Fruit fly (Drosophila melanogaster) whole organism, embryonic: ENCODE data around the gene CG8460.

Source experiments
- Antp ChIP-seq: fragments of 200-800 bp; sonication (Bioruptor generic); optimal IDR thresholded peaks from 3 replicates; lab custom pipeline; 2016; ENCODE audit warnings: missing biosample characterization, missing genetic modification characterization
- Atf3 ChIP-seq: fragments of 200-800 bp; sonication (Bioruptor generic); optimal IDR thresholded peaks from 3 replicates; lab custom pipeline; 2016; ENCODE audit warnings: missing biosample characterization, missing genetic modification characterization
- CG10274 ChIP-seq: fragments of 200-800 bp; sonication (Bioruptor generic); optimal IDR thresholded peaks from 3 replicates; lab custom pipeline; 2017; ENCODE audit warnings: missing biosample characterization, mild to moderate bottlenecking, missing genetic modification characterization
- CG10321 ChIP-seq: fragments of 200-800 bp; sonication (Bioruptor generic); IDR thresholded peaks from 2 replicates; pipeline ENCODE4 v1.3.6; 2022; ENCODE audit warnings: missing biosample characterization, missing genetic modification characterization
- CG10462 ChIP-seq: fragments of 200-800 bp; sonication (Bioruptor generic); optimal IDR thresholded peaks from 2 replicates; lab custom pipeline; 2016; ENCODE audit warnings: missing biosample characterization, missing genetic modification characterization
- CG11247 ChIP-seq: fragments of 200-800 bp; sonication (Bioruptor generic); IDR thresholded peaks from 2 replicates; pipeline ENCODE4 v1.3.6; 2022; ENCODE audit warnings: missing biosample characterization, missing genetic modification characterization
- CG11504 ChIP-seq: fragments of 200-800 bp; sonication (Bioruptor generic); optimal IDR thresholded peaks from 3 replicates; lab custom pipeline; 2019; ENCODE audit warnings: missing biosample characterization, mild to moderate bottlenecking, missing genetic modification characterization, moderate library complexity
- CG12104 ChIP-seq: fragments of 200-800 bp; sonication (Bioruptor generic); optimal IDR thresholded peaks from 3 replicates; lab custom pipeline; 2016; ENCODE audit warnings: missing biosample characterization, missing genetic modification characterization
- CG12236 ChIP-seq: fragments of 200-800 bp; sonication (Bioruptor generic); optimal IDR thresholded peaks from 2 replicates; lab custom pipeline; 2016; ENCODE audit warnings: missing biosample characterization, missing genetic modification characterization
- CG12744 ChIP-seq: fragments of 200-800 bp; sonication (Bioruptor generic); optimal IDR thresholded peaks from 2 replicates; lab custom pipeline; 2016; ENCODE audit warnings: missing biosample characterization, missing genetic modification characterization
- CG13123 ChIP-seq: fragments of 200-800 bp; sonication (Bioruptor generic); optimal IDR thresholded peaks from 2 replicates; lab custom pipeline; 2016; ENCODE audit warnings: missing biosample characterization, missing genetic modification characterization
- CG13424 ChIP-seq: fragments of 200-800 bp; sonication (Bioruptor generic); optimal IDR thresholded peaks from 2 replicates; lab custom pipeline; 2019; ENCODE audit warnings: missing biosample characterization, mild to moderate bottlenecking, missing genetic modification characterization, moderate library complexity
- CG13624 ChIP-seq: fragments of 200-800 bp; sonication (Bioruptor generic); optimal IDR thresholded peaks from 2 replicates; lab custom pipeline; 2016; ENCODE audit warnings: missing biosample characterization, missing genetic modification characterization
- CG14014 ChIP-seq: fragments of 200-800 bp; sonication (Bioruptor generic); IDR thresholded peaks from 2 replicates; pipeline ENCODE4 v1.3.6; 2022; ENCODE audit warnings: missing biosample characterization, missing genetic modification characterization
- CG14441 ChIP-seq: fragments of 200-800 bp; sonication (Bioruptor generic); IDR thresholded peaks from 2 replicates; pipeline ENCODE4 v1.3.6; 2022; ENCODE audit warnings: missing biosample characterization, missing genetic modification characterization
- CG16815 ChIP-seq: fragments of 200-800 bp; sonication (Bioruptor generic); optimal IDR thresholded peaks from 3 replicates; lab custom pipeline; 2017; ENCODE audit warnings: missing biosample characterization, mild to moderate bottlenecking, missing genetic modification characterization
- CG1792 ChIP-seq: fragments of 200-800 bp; sonication (Bioruptor generic); optimal IDR thresholded peaks from 2 replicates; lab custom pipeline; 2016; ENCODE audit warnings: missing biosample characterization, missing genetic modification characterization
- CG31388 ChIP-seq: fragments of 200-800 bp; sonication (Bioruptor generic); optimal IDR thresholded peaks from 2 replicates; lab custom pipeline; 2016; ENCODE audit warnings: missing biosample characterization, missing genetic modification characterization
- CG3163 ChIP-seq: fragments of 200-800 bp; sonication (Bioruptor generic); optimal IDR thresholded peaks from 3 replicates; lab custom pipeline; 2016; ENCODE audit warnings: missing biosample characterization, missing genetic modification characterization
- CG3281 ChIP-seq: fragments of 200-800 bp; sonication (Bioruptor generic); optimal IDR thresholded peaks from 3 replicates; lab custom pipeline; 2017; ENCODE audit warnings: missing biosample characterization, mild to moderate bottlenecking, missing genetic modification characterization
- CG5180 ChIP-seq: fragments of 200-800 bp; sonication (Bioruptor generic); optimal IDR thresholded peaks from 3 replicates; lab custom pipeline; 2017; ENCODE audit warnings: missing biosample characterization, missing genetic modification characterization, mild to moderate bottlenecking, moderate library complexity, missing genetic modification reagents
- CG6854 ChIP-seq: fragments of 200-800 bp; sonication (Bioruptor generic); optimal IDR thresholded peaks from 3 replicates; lab custom pipeline; 2017; ENCODE audit warnings: missing biosample characterization, mild to moderate bottlenecking, missing genetic modification characterization
- CG8765 ChIP-seq: fragments of 200-800 bp; sonication (Bioruptor generic); IDR thresholded peaks from 2 replicates; pipeline ENCODE4 v1.3.6; 2022; ENCODE audit warnings: missing biosample characterization, missing genetic modification characterization
- CHES-1-like ChIP-seq: fragments of 200-800 bp; sonication (Bioruptor generic); optimal IDR thresholded peaks from 2 replicates; lab custom pipeline; 2016; ENCODE audit warnings: missing biosample characterization, missing genetic modification characterization
- E2f1 ChIP-seq: fragments of 200-800 bp; sonication (Bioruptor generic); IDR thresholded peaks from 2 replicates; pipeline ENCODE4 v1.3.6; 2022; ENCODE audit warnings: missing biosample characterization, missing genetic modification characterization
- E2f2 ChIP-seq: fragments of 200-800 bp; sonication (Bioruptor generic); IDR thresholded peaks from 2 replicates; pipeline ENCODE4 v1.3.6; 2022; ENCODE audit warnings: missing biosample characterization, missing genetic modification characterization
- Hsf ChIP-seq: fragments of 200-800 bp; sonication (Bioruptor generic); optimal IDR thresholded peaks from 3 replicates; lab custom pipeline; 2016; ENCODE audit warnings: missing biosample characterization, missing genetic modification characterization
- MTF-1 ChIP-seq: fragments of 200-800 bp; sonication (Bioruptor generic); optimal IDR thresholded peaks from 2 replicates; lab custom pipeline; 2018; ENCODE audit warnings: missing biosample characterization, mild to moderate bottlenecking, missing genetic modification characterization, borderline replicate concordance
- Mes4 ChIP-seq: fragments of 200-800 bp; sonication (Bioruptor generic); optimal IDR thresholded peaks from 2 replicates; lab custom pipeline; 2016; ENCODE audit warnings: missing biosample characterization, missing genetic modification characterization
- Mrtf ChIP-seq: fragments of 200-800 bp; sonication (Bioruptor generic); IDR thresholded peaks from 3 replicates; pipeline ENCODE4 v1.3.6; 2022; ENCODE audit warnings: missing biosample characterization, missing genetic modification characterization
- NfI ChIP-seq: fragments of 200-800 bp; sonication (Bioruptor generic); optimal IDR thresholded peaks from 3 replicates; lab custom pipeline; 2018; ENCODE audit warnings: missing biosample characterization, mild to moderate bottlenecking, missing genetic modification characterization, moderate library complexity
- ase ChIP-seq: fragments of 200-800 bp; sonication (Bioruptor generic); IDR thresholded peaks from 3 replicates; pipeline ENCODE4 v1.3.6; 2022; ENCODE audit warnings: missing biosample characterization, missing genetic modification characterization
- az2 ChIP-seq: fragments of 200-800 bp; sonication (Bioruptor generic); optimal IDR thresholded peaks from 3 replicates; lab custom pipeline; 2016; ENCODE audit warnings: missing biosample characterization, missing genetic modification characterization
- cad ChIP-seq: fragments of >200 bp; optimal IDR thresholded peaks from 2 replicates; lab custom pipeline; 2017; ENCODE audit warnings: missing biosample characterization, missing genetic modification characterization
- crp ChIP-seq, 2 experiments: fragments of 200-800 bp; sonication (Bioruptor generic); optimal IDR thresholded peaks; 2 replicates in 1 of 2; 3 replicates in 1 of 2; lab custom pipeline; 2017; ENCODE audit warnings: missing biosample characterization in 2 of 2, missing genetic modification characterization in 2 of 2, mild to moderate bottlenecking in 1 of 2, moderate library complexity in 1 of 2
- dmrt99B ChIP-seq: fragments of 200-800 bp; sonication (Bioruptor generic); optimal IDR thresholded peaks from 2 replicates; lab custom pipeline; 2018; ENCODE audit warnings: missing biosample characterization, mild to moderate bottlenecking, missing genetic modification characterization, moderate library complexity
- en ChIP-seq: fragments of 200-800 bp; sonication (Bioruptor generic); optimal IDR thresholded peaks from 2 replicates; lab custom pipeline; 2016; ENCODE audit warnings: missing biosample characterization, missing genetic modification characterization
- gcm ChIP-seq: fragments of 200-800 bp; sonication (Bioruptor generic); optimal IDR thresholded peaks from 2 replicates; lab custom pipeline; 2019; ENCODE audit warnings: missing biosample characterization, mild to moderate bottlenecking, missing genetic modification characterization, moderate library complexity
- gcm2 ChIP-seq: fragments of 200-800 bp; sonication (Bioruptor generic); optimal IDR thresholded peaks from 2 replicates; lab custom pipeline; 2016; ENCODE audit warnings: missing biosample characterization, missing genetic modification characterization
- gem ChIP-seq: fragments of 200-800 bp; sonication (Bioruptor generic); optimal IDR thresholded peaks from 2 replicates; lab custom pipeline; 2019; ENCODE audit warnings: missing biosample characterization, mild to moderate bottlenecking, missing genetic modification characterization, moderate library complexity
- gfzf ChIP-seq: fragments of 200-800 bp; sonication (Bioruptor generic); optimal IDR thresholded peaks from 2 replicates; lab custom pipeline; 2016; ENCODE audit warnings: missing biosample characterization, mild to moderate bottlenecking, missing genetic modification characterization, moderate library complexity
- jigr1 ChIP-seq: fragments of 200-800 bp; sonication (Bioruptor generic); IDR thresholded peaks from 3 replicates; pipeline ENCODE4 v1.3.6; 2022; ENCODE audit warnings: missing biosample characterization, missing genetic modification characterization
- kah ChIP-seq: fragments of 200-800 bp; sonication (Bioruptor generic); optimal IDR thresholded peaks from 2 replicates; lab custom pipeline; 2018; ENCODE audit warnings: missing biosample characterization, mild to moderate bottlenecking, missing genetic modification characterization
- knrl ChIP-seq: fragments of 200-800 bp; sonication (Bioruptor generic); IDR thresholded peaks from 3 replicates; pipeline ENCODE4 v1.3.6; 2022; ENCODE audit warnings: missing biosample characterization, missing genetic modification characterization; ENCODE audit not compliant: partially characterized antibody
- peb ChIP-seq: fragments of 200-800 bp; sonication (Bioruptor generic); IDR thresholded peaks from 2 replicates; pipeline ENCODE4 v1.3.6; 2022; ENCODE audit warnings: missing biosample characterization, missing genetic modification characterization
- psq ChIP-seq: fragments of 200-800 bp; sonication (Bioruptor generic); optimal IDR thresholded peaks from 2 replicates; lab custom pipeline; 2017; ENCODE audit warnings: missing biosample characterization, missing genetic modification characterization
- seq ChIP-seq: fragments of 200-800 bp; sonication (Bioruptor generic); IDR thresholded peaks from 2 replicates; pipeline ENCODE4 v1.3.6; 2022; ENCODE audit warnings: missing biosample characterization, missing genetic modification characterization
- shn ChIP-seq: fragments of 200-800 bp; sonication (Bioruptor generic); optimal IDR thresholded peaks from 3 replicates; lab custom pipeline; 2016; ENCODE audit warnings: missing biosample characterization, missing genetic modification characterization
- tin ChIP-seq: fragments of 200-800 bp; sonication (Bioruptor generic); optimal IDR thresholded peaks from 3 replicates; lab custom pipeline; 2016; ENCODE audit warnings: missing biosample characterization, missing genetic modification characterization
- trh ChIP-seq: fragments of 200-800 bp; sonication (Bioruptor generic); optimal IDR thresholded peaks from 2 replicates; lab custom pipeline; 2016; ENCODE audit warnings: missing biosample characterization, missing genetic modification characterization
- vfl ChIP-seq: fragments of 200-800 bp; sonication (Bioruptor generic); optimal IDR thresholded peaks from 2 replicates; lab custom pipeline; 2016; ENCODE audit warnings: missing biosample characterization, missing genetic modification characterization

CG8460 gene

dm6 chr2L:8164219-8164618 is 32.8 kb upstream of the CG8460 start (continued):
- TF ChIP-seq CG14014 (GFP tag; lab: Robert Waterston, UW) (peak; percentile 63; the same call in 1 of the 2 replicates), trh (GFP tag; lab: Kevin White, UChicago) (peak; percentile 84), gcm (GFP tag; lab: Kevin White, UChicago) (peak; percentile 86), CG11247 (GFP tag; lab: Robert Waterston, UW) (peak; percentile 59), crp (GFP tag; optimal IDR thresholded peaks at IDR 0.05; lab: Kevin White, UChicago) (peak in 1 of 2 experiments; percentile 19), E2f1 (GFP tag; lab: Robert Waterston, UW) (peak; percentile 56; the same call in 1 of the 2 replicates), Hsf (GFP tag; lab: Kevin White, UChicago) (peak; percentile 45), ase (GFP tag; lab: Robert Waterston, UW) (peak; percentile 24; the same call in 2 of the 3 replicates), CG8765 (GFP tag; lab: Robert Waterston, UW) (no peak), CG1792 (GFP tag; lab: Kevin White, UChicago) (peak; percentile 80), CG12236 (GFP tag; lab: Kevin White, UChicago) (peak; percentile 85), CG16815 (GFP tag; lab: Kevin White, UChicago) (peak; percentile 40), peb (GFP tag; lab: Robert Waterston, UW) (0 out of 2 replicates have a peak, but pooled peaks have one; percentile 7), CHES-1-like (GFP tag; lab: Kevin White, UChicago) (peak; percentile 59), MTF-1 (peak; percentile 95), CG12104 (peak; percentile 86), tin (GFP tag; lab: Kevin White, UChicago) (peak; percentile 53), Atf3 (GFP tag; lab: Kevin White, UChicago) (peak; percentile 69), Mrtf (GFP tag; lab: Robert Waterston, UW) (peak; percentile 53; the same call in 2 of the 3 replicates), NfI (GFP tag; lab: Kevin White, UChicago) (peak; percentile 32), CG13624 (GFP tag; lab: Kevin White, UChicago) (peak; percentile 1), CG13123 (GFP tag; lab: Kevin White, UChicago) (peak; percentile 87), az2 (GFP tag; lab: Kevin White, UChicago) (peak; percentile 52), CG10274 (GFP tag; lab: Kevin White, UChicago) (peak; percentile 24), gcm2 (GFP tag; lab: Kevin White, UChicago) (no peak), shn (peak; percentile 5), CG12744 (GFP tag; lab: Kevin White, UChicago) (peak; percentile 66), psq (GFP tag; lab: Kevin White, UChicago) (peak; percentile 70), en (GFP tag; lab: Kevin White, UChicago) (peak; percentile 76), Mes4 (GFP tag; lab: Kevin White, UChicago) (peak; percentile 73), gfzf (GFP tag; lab: Kevin White, UChicago) (no peak), Antp (GFP tag; lab: Kevin White, UChicago) (peak; percentile 15), gem (tag; lab: Kevin White, UChicago) (peak; percentile 85), dmrt99B (tag; lab: Kevin White, UChicago) (peak; percentile 73), CG11504 (tag; lab: Kevin White, UChicago) (peak; percentile 75), CG10321 (GFP tag; lab: Robert Waterston, UW) (no peak), CG5180 (GFP tag; lab: Kevin White, UChicago) (peak; percentile 75), cad (GFP tag; lab: Kevin White, UChicago) (no peak), knrl (GFP tag; lab: Robert Waterston, UW) (no peak), CG13424 (tag; lab: Kevin White, UChicago) (peak; percentile 69), CG10462 (GFP tag; lab: Kevin White, UChicago) (peak; percentile 81), CG14441 (GFP tag; lab: Robert Waterston, UW) (peak; percentile 20; the same call in 1 of the 2 replicates), CG3281 (GFP tag; lab: Kevin White, UChicago) (peak; percentile 53), vfl (GFP tag; lab: Kevin White, UChicago) (peak; percentile 3), CG31388 (GFP tag; lab: Kevin White, UChicago) (peak; percentile 7), kah (GFP tag; lab: Kevin White, UChicago) (peak; percentile 75), jigr1 (no peak), CG3163 (peak; percentile 34), CG6854 (GFP tag; lab: Kevin White, UChicago) (peak; percentile 58), E2f2 (peak; percentile 53; the same call in 1 of the 2 replicates), seq (peak; percentile 41; the same call in 1 of the 2 replicates)
